Worm (Caenorhabditis elegans) whole organism, young adult: ENCODE data around the gene frpr-4.

Experiments
- B0336.3 ChIP-seq: fragments of 200-800 bp; sonication (Bioruptor generic); IDR thresholded peaks from 2 replicates; pipeline ENCODE4 v1.3.6; 2022; ENCODE audit warnings: missing genetic modification characterization, missing compliant biosample characterization
- C06A6.2 ChIP-seq: fragments of 200-800 bp; sonication (Bioruptor generic); conservative IDR thresholded peaks from 2 replicates; pipeline ENCODE4 v1.3.6; 2022; ENCODE audit warnings: missing genetic modification characterization, missing compliant biosample characterization
- C17E4.6 ChIP-seq: fragments of 200-800 bp; sonication (Bioruptor generic); IDR thresholded peaks from 2 replicates; pipeline ENCODE4 v1.3.6; 2022; ENCODE audit warnings: missing genetic modification reagents, missing genetic modification characterization, missing compliant biosample characterization
- F22D6.2 ChIP-seq: sonication (generic microtip); optimal IDR thresholded peaks from 2 replicates; lab custom pipeline; 2016; ENCODE audit warnings: mild to moderate bottlenecking, missing genetic modification characterization, missing compliant biosample characterization
- F33H1.4 ChIP-seq: fragments of 200-800 bp; sonication (Bioruptor generic); IDR thresholded peaks from 2 replicates; pipeline ENCODE4 v1.3.6; 2022; ENCODE audit warnings: missing genetic modification reagents, missing genetic modification characterization, missing compliant biosample characterization
- F57C9.4 ChIP-seq: sonication (generic microtip); optimal IDR thresholded peaks from 2 replicates; lab custom pipeline; 2017; ENCODE audit warnings: mild to moderate bottlenecking, missing genetic modification characterization, missing compliant biosample characterization
- K11D2.4 ChIP-seq: fragments of 200-800 bp; sonication (Bioruptor generic); IDR thresholded peaks from 2 replicates; pipeline ENCODE4 v1.3.6; 2022; ENCODE audit warnings: missing genetic modification reagents, missing genetic modification characterization, missing compliant biosample characterization
- T07F8.4 ChIP-seq: sonication (generic microtip); optimal IDR thresholded peaks from 2 replicates; lab custom pipeline; 2016; ENCODE audit warnings: mild to moderate bottlenecking, missing genetic modification characterization, moderate library complexity, missing compliant biosample characterization
- Y53G8AR.9 ChIP-seq: fragments of 200-800 bp; sonication (Bioruptor generic); conservative IDR thresholded peaks from 2 replicates; pipeline ENCODE4 v1.3.6; 2022; ENCODE audit warnings: missing genetic modification reagents, missing genetic modification characterization, missing compliant biosample characterization
- athp-1 ChIP-seq: sonication (generic microtip); optimal IDR thresholded peaks from 2 replicates; lab custom pipeline; 2017; ENCODE audit warnings: mild to moderate bottlenecking, missing genetic modification characterization, missing compliant biosample characterization
- attf-3 ChIP-seq: fragments of 200-800 bp; sonication (Bioruptor generic); conservative IDR thresholded peaks from 2 replicates; pipeline ENCODE4 v1.3.6; 2022; ENCODE audit warnings: missing genetic modification reagents, missing genetic modification characterization, missing compliant biosample characterization
- ccch-3 ChIP-seq: fragments of 200-800 bp; sonication (Bioruptor generic); optimal IDR thresholded peaks from 2 replicates; lab custom pipeline; 2018; ENCODE audit warnings: mild to moderate bottlenecking, missing genetic modification characterization, missing compliant biosample characterization
- cebp-1 ChIP-seq, 2 experiments: fragments of 200-800 bp in 1 of 2; sonication (Bioruptor generic) in 1 of 2; sonication (generic microtip) in 1 of 2; IDR thresholded peaks in 1 of 2; optimal IDR thresholded peaks in 1 of 2; 2 replicates each; pipeline versions ENCODE4 v1.3.6 to Lab custom; 2017 to 2022; ENCODE audit warnings: missing compliant biosample characterization in 2 of 2, missing genetic modification characterization in 2 of 2, mild to moderate bottlenecking in 1 of 2, missing genetic modification reagents in 1 of 2, moderate library complexity in 1 of 2
- cebp-2 ChIP-seq: fragments of 200-800 bp; sonication (Bioruptor generic); IDR thresholded peaks from 2 replicates; pipeline ENCODE4 v1.3.6; 2022; ENCODE audit warnings: missing genetic modification characterization, missing compliant biosample characterization
- ceh-100 ChIP-seq: fragments of 200-800 bp; sonication (Bioruptor generic); IDR thresholded peaks from 2 replicates; pipeline ENCODE4 v1.3.6; 2022; ENCODE audit warnings: missing genetic modification reagents, missing genetic modification characterization, missing compliant biosample characterization
- ceh-27 ChIP-seq: fragments of 200-800 bp; sonication (Bioruptor generic); optimal IDR thresholded peaks from 2 replicates; lab custom pipeline; 2018; ENCODE audit warnings: mild to moderate bottlenecking, missing genetic modification characterization, moderate library complexity, missing compliant biosample characterization
- fkh-3 ChIP-seq: sonication (generic microtip); optimal IDR thresholded peaks from 2 replicates; lab custom pipeline; 2016; ENCODE audit warnings: mild to moderate bottlenecking, missing genetic modification characterization, missing compliant biosample characterization
- hmg-1.2 ChIP-seq: fragments of 200-800 bp; sonication (Bioruptor generic); IDR thresholded peaks from 2 replicates; pipeline ENCODE4 v1.3.6; 2022; ENCODE audit warnings: missing genetic modification reagents, missing genetic modification characterization, missing compliant biosample characterization
- let-607 ChIP-seq, 2 experiments: fragments of 200-800 bp in 1 of 2; sonication (Bioruptor generic) in 1 of 2; sonication (generic microtip) in 1 of 2; optimal IDR thresholded peaks; 2 replicates each; lab custom pipeline; 2016 to 2018; ENCODE audit warnings: mild to moderate bottlenecking in 2 of 2, missing compliant biosample characterization in 2 of 2, missing genetic modification characterization in 2 of 2, moderate library complexity in 2 of 2, missing genotype in 1 of 2
- lin-54 ChIP-seq: fragments of 200-800 bp; sonication (Bioruptor generic); optimal IDR thresholded peaks from 2 replicates; lab custom pipeline; 2018; ENCODE audit warnings: mild to moderate bottlenecking, missing genetic modification characterization, missing compliant biosample characterization
- madf-3 ChIP-seq: fragments of 200-800 bp; sonication (Bioruptor generic); IDR thresholded peaks from 2 replicates; pipeline ENCODE4 v1.3.6; 2022; ENCODE audit warnings: missing genetic modification reagents, missing genetic modification characterization, missing compliant biosample characterization
- mel-28 ChIP-seq: sonication (generic microtip); optimal IDR thresholded peaks from 2 replicates; lab custom pipeline; 2016; ENCODE audit warnings: borderline replicate concordance, mild to moderate bottlenecking, missing genetic modification characterization, missing compliant biosample characterization
- nfyb-1 ChIP-seq: fragments of 200-800 bp; sonication (Bioruptor generic); IDR thresholded peaks from 2 replicates; pipeline ENCODE4 v1.3.6; 2022; ENCODE audit warnings: missing genetic modification reagents, missing genetic modification characterization, missing compliant biosample characterization
- nhr-27 ChIP-seq: fragments of 200-800 bp; sonication (Bioruptor generic); optimal IDR thresholded peaks from 2 replicates; lab custom pipeline; 2018; ENCODE audit warnings: mild to moderate bottlenecking, missing genetic modification characterization, moderate library complexity, missing compliant biosample characterization
- nhr-80 ChIP-seq: sonication (generic microtip); optimal IDR thresholded peaks from 2 replicates; lab custom pipeline; 2016; ENCODE audit warnings: missing genetic modification characterization, missing compliant biosample characterization
- pbrm-1 ChIP-seq: fragments of 200-800 bp; sonication (Bioruptor generic); IDR thresholded peaks from 2 replicates; pipeline ENCODE4 v1.3.6; 2022; ENCODE audit warnings: missing genetic modification reagents, missing genetic modification characterization, missing compliant biosample characterization
- rcor-1 ChIP-seq: fragments of 200-800 bp; sonication (Bioruptor generic); IDR thresholded peaks from 2 replicates; pipeline ENCODE4 v1.3.6; 2022; ENCODE audit warnings: missing genetic modification reagents, missing genetic modification characterization, missing compliant biosample characterization
- snpc-4 ChIP-seq, 5 experiments: fragments of 150-350 bp in 1 of 5; sonication (generic microtip) in 4 of 5; optimal IDR thresholded peaks; 2 replicates each; lab custom pipeline; 2014 to 2018; ENCODE audit warnings: missing genetic modification characterization in 5 of 5, missing biosample characterization in 3 of 5, antibody characterized with exemption in 2 of 5, mild to moderate bottlenecking in 2 of 5, missing compliant biosample characterization in 2 of 5, missing genotype in 2 of 5, moderate library complexity in 2 of 5, missing genetic modification reagents in 1 of 5
- somi-1 ChIP-seq: fragments of 200-800 bp; sonication (Bioruptor generic); optimal IDR thresholded peaks from 2 replicates; lab custom pipeline; 2018; ENCODE audit warnings: mild to moderate bottlenecking, missing genetic modification characterization, missing compliant biosample characterization
- tbp1 ChIP-seq: fragments of 200-800 bp; sonication (Bioruptor generic); optimal IDR thresholded peaks from 2 replicates; lab custom pipeline; 2018; ENCODE audit warnings: mild to moderate bottlenecking, missing genetic modification characterization, missing compliant biosample characterization
- tbx-9 ChIP-seq: sonication (generic microtip); optimal IDR thresholded peaks from 2 replicates; lab custom pipeline; 2016; ENCODE audit warnings: borderline replicate concordance, missing genetic modification characterization, inconsistent platforms, missing compliant biosample characterization
- unc-130 ChIP-seq: sonication (generic microtip); optimal IDR thresholded peaks from 2 replicates; lab custom pipeline; 2016; ENCODE audit warnings: missing genetic modification reagents, missing genetic modification characterization, missing compliant biosample characterization
- unc-62 ChIP-seq: fragments of 150-350 bp; optimal IDR thresholded peaks from 2 replicates; lab custom pipeline; 2014; ENCODE audit warnings: missing biosample characterization, missing genetic modification reagents, missing genetic modification characterization
- zim-3 ChIP-seq: sonication (generic microtip); optimal IDR thresholded peaks from 2 replicates; lab custom pipeline; 2017; ENCODE audit warnings: mild to moderate bottlenecking, missing genetic modification characterization, moderate library complexity, missing compliant biosample characterization
- ztf-18 ChIP-seq: sonication (generic microtip); optimal IDR thresholded peaks from 2 replicates; lab custom pipeline; 2016; ENCODE audit warnings: missing genotype, mild to moderate bottlenecking, missing genetic modification characterization, missing compliant biosample characterization

frpr-4 gene

ce11 chrII:5227768-5228167 lies 27.6 kb downstream of the frpr-4 start:
- TF ChIP-seq cebp-2 (GFP tag; lab: Robert Waterston, UW) (no peak), attf-3 (GFP tag; lab: Robert Waterston, UW) (no peak), F33H1.4 (GFP tag; lab: Robert Waterston, UW) (no peak), cebp-1 (GFP tag; IDR thresholded peaks at IDR 0.05; lab: Robert Waterston, UW) (no peak), cebp-1 (tag; optimal IDR thresholded peaks at IDR 0.05; lab: Kevin White, UChicago) (peak; percentile 21), rcor-1 (no peak), B0336.3 (GFP tag; lab: Robert Waterston, UW) (0 out of 2 replicates have a peak, but pooled peaks have one; percentile 21), somi-1 (GFP tag; lab: Kevin White, UChicago) (no peak), let-607 (tag; optimal IDR thresholded peaks at IDR 0.05; lab: Kevin White, UChicago) (no peak), nhr-80 (tag; lab: Kevin White, UChicago) (peak; percentile 55), tbx-9 (tag; lab: Kevin White, UChicago) (no peak), hmg-1.2 (GFP tag; lab: Robert Waterston, UW) (peak; percentile 77), nfyb-1 (GFP tag; lab: Robert Waterston, UW) (no peak), zim-3 (tag; lab: Kevin White, UChicago) (no peak), unc-62 (GFP tag; lab: Kevin White, UChicago) (no peak)

DNA sequence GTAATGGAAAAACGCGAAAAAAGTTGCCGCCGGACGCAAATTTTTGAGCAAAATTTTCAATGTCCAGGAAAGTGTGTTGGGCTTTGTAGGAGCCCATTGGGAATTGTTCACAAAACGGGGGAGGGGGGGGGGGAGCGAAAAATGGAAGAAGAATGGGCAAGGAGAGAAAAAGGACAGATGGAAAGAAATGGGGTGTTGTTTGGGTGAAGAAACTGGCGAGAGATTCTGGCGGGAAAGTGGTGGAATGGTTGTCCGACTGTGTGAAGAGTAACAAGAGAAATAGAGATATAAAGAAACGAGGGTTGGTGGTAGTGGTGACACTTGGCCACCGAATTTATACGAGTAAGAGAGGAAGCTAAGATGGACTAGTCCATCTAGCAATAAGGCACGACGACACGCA lies 29.0 kb downstream of the frpr-4 start:
- TF ChIP-seq pbrm-1 (GFP tag; lab: Robert Waterston, UW) (no peak), nfyb-1 (GFP tag; lab: Robert Waterston, UW) (0 out of 2 replicates have a peak, but pooled peaks have one; percentile 43), hmg-1.2 (GFP tag; lab: Robert Waterston, UW) (peak; percentile 36; the same call in 1 of the 2 replicates)

DNA sequence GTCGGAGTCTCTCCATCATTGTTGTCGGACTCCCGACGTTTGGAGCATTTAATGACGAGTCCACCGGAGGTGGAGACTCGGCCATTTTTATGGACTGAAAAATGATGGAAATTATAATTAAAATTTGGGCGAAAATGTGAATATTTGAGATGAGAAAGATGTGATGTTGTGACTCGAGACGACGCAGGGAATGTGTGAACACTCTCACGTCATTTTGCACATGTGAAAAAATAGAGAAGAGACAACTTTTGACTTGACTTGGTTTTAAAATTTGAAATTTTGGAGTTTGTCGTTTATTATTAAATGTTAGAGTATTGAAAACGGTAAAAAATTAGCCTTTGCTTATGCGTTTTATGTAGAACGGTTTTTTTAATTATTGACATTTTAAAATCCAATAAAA lies 30.1 kb downstream of the frpr-4 start, which contains the start of gene dsh-1:
Gene dsh-1 (minus strand): TSS at position 101 of the 400 bp plus-strand sequence.
- TF ChIP-seq T07F8.4 (tag; lab: Kevin White, UChicago) (no peak), mel-28 (tag; lab: Kevin White, UChicago) (no peak), K11D2.4 (no peak), Y53G8AR.9 (GFP tag; lab: Robert Waterston, UW) (no peak), C17E4.6 (GFP tag; lab: Robert Waterston, UW) (no peak), ccch-3 (GFP tag; lab: Kevin White, UChicago) (no peak), nhr-80 (tag; lab: Kevin White, UChicago) (no peak), zim-3 (tag; lab: Kevin White, UChicago) (no peak), F22D6.2 (no peak), F57C9.4 (tag; lab: Kevin White, UChicago) (no peak), madf-3 (GFP tag; lab: Robert Waterston, UW) (no peak), athp-1 (tag; lab: Kevin White, UChicago) (no peak), ceh-27 (GFP tag; lab: Kevin White, UChicago) (no peak), lin-54 (GFP tag; lab: Kevin White, UChicago) (no peak)

ce11 chrII:5222830-5223229 lies 32.5 kb downstream of the frpr-4 start:
- TF ChIP-seq ccch-3 (GFP tag; lab: Kevin White, UChicago), result no peak
- TF ChIP-seq fkh-3 (tag; lab: Kevin White, UChicago), result no peak
- no peak for TF ChIP-seq nhr-27 (tag; lab: Kevin White, UChicago)
- TF ChIP-seq C06A6.2, result no peak
- no peak for TF ChIP-seq ceh-100 (GFP tag; lab: Robert Waterston, UW)
- no peak for TF ChIP-seq unc-130
- TF ChIP-seq ztf-18 (tag; lab: Kevin White, UChicago), result no peak
- no peak for TF ChIP-seq tbp1 (GFP tag; lab: Kevin White, UChicago)
- no peak for TF ChIP-seq snpc-4 (GFP tag; optimal IDR thresholded peaks at IDR 0.05; lab: Kevin White, UChicago)
- no peak for TF ChIP-seq snpc-4 (tag; optimal IDR thresholded peaks at IDR 0.05; lab: Kevin White, UChicago)
- TF ChIP-seq athp-1 (tag; lab: Kevin White, UChicago), result no peak
